Fruit fly (Drosophila melanogaster) whole organism, pupa: ENCODE data around the gene CG13064.

Source experiments
- CG10348 ChIP-seq: fragments of 200-800 bp; sonication (Bioruptor generic); IDR thresholded peaks from 2 replicates; pipeline ENCODE4 v1.3.6; 2022; ENCODE audit warnings: missing biosample characterization, missing genetic modification characterization
- CG12605 ChIP-seq: fragments of 200-800 bp; sonication (Bioruptor generic); IDR thresholded peaks from 2 replicates; pipeline ENCODE4 v1.3.6; 2022; ENCODE audit warnings: missing biosample characterization, missing genetic modification characterization
- CG14655 ChIP-seq: fragments of 200-800 bp; sonication (Bioruptor generic); optimal IDR thresholded peaks from 3 replicates; lab custom pipeline; 2017; ENCODE audit warnings: mild to moderate bottlenecking, missing biosample characterization, missing genetic modification reagents, missing genetic modification characterization
- CG32121 ChIP-seq: fragments of 200-800 bp; sonication (Bioruptor generic); IDR thresholded peaks from 2 replicates; pipeline ENCODE4 v1.3.6; 2022; ENCODE audit warnings: missing biosample characterization, missing genetic modification characterization
- CG34367 ChIP-seq: fragments of 200-800 bp; sonication (Bioruptor generic); optimal IDR thresholded peaks from 2 replicates; lab custom pipeline; 2018; ENCODE audit warnings: missing biosample characterization, mild to moderate bottlenecking, missing genetic modification characterization
- CG4496 ChIP-seq: fragments of 200-800 bp; sonication (Bioruptor generic); IDR thresholded peaks from 3 replicates; pipeline ENCODE4 v1.3.6; 2022; ENCODE audit warnings: missing biosample characterization, missing genetic modification characterization
- CG8159 ChIP-seq: fragments of 200-800 bp; sonication (Bioruptor generic); optimal IDR thresholded peaks from 3 replicates; lab custom pipeline; 2018; ENCODE audit warnings: missing biosample characterization, mild to moderate bottlenecking, missing genetic modification characterization, moderate library complexity
- CG8301 ChIP-seq: fragments of 200-800 bp; sonication (Bioruptor generic); optimal IDR thresholded peaks from 2 replicates; lab custom pipeline; 2018; ENCODE audit warnings: missing biosample characterization, mild to moderate bottlenecking, missing genetic modification characterization
- EcR ChIP-seq: fragments of 200-800 bp; sonication (Bioruptor generic); optimal IDR thresholded peaks from 3 replicates; lab custom pipeline; 2019; ENCODE audit warnings: missing biosample characterization, missing genetic modification characterization, mild to moderate bottlenecking, moderate library complexity, missing genetic modification reagents
- Ets98B ChIP-seq: fragments of 200-800 bp; sonication (Bioruptor generic); IDR thresholded peaks from 2 replicates; pipeline ENCODE4 v1.3.6; 2022; ENCODE audit warnings: missing biosample characterization, missing genetic modification characterization
- Pif1A ChIP-seq: fragments of 200-800 bp; sonication (Bioruptor generic); optimal IDR thresholded peaks from 3 replicates; lab custom pipeline; 2016; ENCODE audit warnings: missing biosample characterization, missing genetic modification characterization
- Pif1B ChIP-seq: fragments of 200-800 bp; sonication (Bioruptor generic); optimal IDR thresholded peaks from 3 replicates; lab custom pipeline; 2016; ENCODE audit warnings: missing biosample characterization, missing genetic modification characterization
- Snoo ChIP-seq: fragments of 200-800 bp; sonication (Bioruptor generic); optimal IDR thresholded peaks from 3 replicates; lab custom pipeline; 2017; ENCODE audit warnings: missing biosample characterization, mild to moderate bottlenecking, missing genetic modification characterization, inconsistent platforms

- TF ChIP-seq CG4496 (GFP tag; lab: Robert Waterston, UW), result no peak
- TF ChIP-seq CG34367, result no peak
- no peak for TF ChIP-seq CG8159 (tag; lab: Kevin White, UChicago)
- no peak for TF ChIP-seq CG10348 (GFP tag; lab: Robert Waterston, UW)
- TF ChIP-seq Pif1B, result no peak
- no peak for TF ChIP-seq EcR (GFP tag; lab: Kevin White, UChicago)
- TF ChIP-seq CG8301 (tag; lab: Kevin White, UChicago), result no peak
- TF ChIP-seq CG32121 (GFP tag; lab: Robert Waterston, UW), result no peak
- TF ChIP-seq CG12605 (GFP tag; lab: Robert Waterston, UW), result no peak
- no peak for TF ChIP-seq Pif1A (GFP tag; lab: Kevin White, UChicago)
- TF ChIP-seq Ets98B (GFP tag; lab: Robert Waterston, UW), result no peak
- TF ChIP-seq Snoo (tag; lab: Kevin White, UChicago), result no peak
- no peak for TF ChIP-seq CG14655 (GFP tag; lab: Kevin White, UChicago)
Measured at dm6 chr3L:16269092-16269491, 11.1 kb upstream of the CG13064 start, which contains the start of gene CG13068.
